Worm (Caenorhabditis elegans) whole organism, mixed stage, embryonic: ENCODE results near the gene C10C5.4.

Experiments used
- bed-3 ChIP-seq: fragments of 200-800 bp; sonication (Bioruptor generic); optimal IDR thresholded peaks from 3 replicates; lab custom pipeline; 2018; ENCODE audit warnings: mild to moderate bottlenecking, missing genetic modification characterization, moderate library complexity, missing compliant biosample characterization
- blmp-1 ChIP-seq: fragments of 150-350 bp; optimal IDR thresholded peaks from 2 replicates; lab custom pipeline; 2014; ENCODE audit warnings: missing biosample characterization, missing genetic modification characterization
- elt-3 ChIP-seq: fragments of 150-350 bp; optimal IDR thresholded peaks from 2 replicates; lab custom pipeline; 2014; ENCODE audit warnings: missing biosample characterization, missing genetic modification characterization
- hlh-1 ChIP-seq: fragments of 150-350 bp; optimal IDR thresholded peaks from 2 replicates; lab custom pipeline; 2014; ENCODE audit warnings: missing biosample characterization, missing genetic modification reagents, missing genetic modification characterization
- mab-5 ChIP-seq: fragments of 150-350 bp; optimal IDR thresholded peaks from 2 replicates; lab custom pipeline; 2014; ENCODE audit warnings: missing biosample characterization, missing genetic modification characterization
- nhr-2 ChIP-seq: fragments of 150-350 bp; optimal IDR thresholded peaks from 2 replicates; lab custom pipeline; 2014; ENCODE audit warnings: missing biosample characterization, missing genetic modification characterization
- nhr-237 ChIP-seq: fragments of 150-350 bp; optimal IDR thresholded peaks from 2 replicates; lab custom pipeline; 2014; ENCODE audit warnings: missing biosample characterization, missing genetic modification characterization
- tbx-8 ChIP-seq: fragments of 200-800 bp; sonication (Bioruptor generic); optimal IDR thresholded peaks from 2 replicates; lab custom pipeline; 2018; ENCODE audit warnings: mild to moderate bottlenecking, missing genetic modification characterization, moderate library complexity, missing compliant biosample characterization
- unc-62 ChIP-seq: fragments of 150-350 bp; optimal IDR thresholded peaks from 2 replicates; lab custom pipeline; 2014; ENCODE audit warnings: missing biosample characterization, missing genetic modification reagents, missing genetic modification characterization

ce11 chrIV:9408004-9408403, 29.7 kb downstream of the C10C5.4 start, which contains the start of gene F56D5.5:
- no peak for TF ChIP-seq nhr-2
- no peak for TF ChIP-seq nhr-237 (tag; lab: Kevin White, UChicago)
- no peak for TF ChIP-seq bed-3
- no peak for TF ChIP-seq tbx-8 (GFP tag; lab: Kevin White, UChicago)
- TF ChIP-seq mab-5 = no peak
- no peak for TF ChIP-seq blmp-1 (tag; lab: Kevin White, UChicago)
- no peak for TF ChIP-seq elt-3 (tag; lab: Kevin White, UChicago)
- no peak for TF ChIP-seq unc-62 (GFP tag; lab: Kevin White, UChicago)
- no peak for TF ChIP-seq hlh-1
